Fruit fly (Drosophila melanogaster) whole organism, adult: ENCODE measurements around the gene jb.

Source experiments
- CG5204 ChIP-seq: fragments of 200-800 bp; sonication (Bioruptor generic); optimal IDR thresholded peaks from 2 replicates; lab custom pipeline; 2016; ENCODE audit warnings: missing biosample characterization, missing genetic modification characterization
- Clk ChIP-seq: fragments of 200-800 bp; sonication (Bioruptor generic); optimal IDR thresholded peaks from 2 replicates; lab custom pipeline; 2017; ENCODE audit warnings: missing biosample characterization, missing genetic modification characterization
- cnc ChIP-seq, 2 experiments: fragments of >200 bp; optimal IDR thresholded peaks; 2 replicates each; lab custom pipeline; 2017
- kay ChIP-seq: fragments of 200-800 bp; sonication (Bioruptor generic); peaks from one replicate; lab custom pipeline; 2016; ENCODE audit warnings: missing biosample characterization, missing genetic modification characterization, borderline replicate concordance
- pad ChIP-seq: fragments of 200-800 bp; sonication (Bioruptor generic); optimal IDR thresholded peaks from 3 replicates; lab custom pipeline; 2017; ENCODE audit warnings: missing biosample characterization, missing genetic modification characterization, mild to moderate bottlenecking, moderate library complexity, missing genetic modification reagents

DNA sequence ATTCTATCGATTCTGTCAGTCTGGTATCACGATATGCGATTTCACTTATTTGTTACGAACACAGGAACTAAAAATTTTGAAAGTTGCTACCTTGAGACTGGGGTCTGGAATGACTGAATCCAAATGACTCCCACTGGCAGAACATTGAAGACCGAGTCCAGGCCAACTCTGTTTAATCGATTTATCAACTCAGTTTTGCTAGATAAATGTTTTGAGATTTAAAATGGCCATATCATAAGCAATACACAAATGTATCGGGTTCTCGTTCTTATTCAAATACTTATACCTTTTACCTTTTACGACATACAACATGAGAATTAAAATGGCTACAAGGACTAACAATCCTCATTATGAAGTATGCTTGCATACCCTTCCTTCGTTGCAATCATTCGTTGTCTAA is 14.2 kb downstream of the jb start, which contains the start of gene CG12679:
- no peak for TF ChIP-seq kay (GFP tag; lab: Kevin White, UChicago)
- no peak for TF ChIP-seq Clk (GFP tag; lab: Kevin White, UChicago)
- no peak for TF ChIP-seq cnc (optimal IDR thresholded peaks at IDR 0.05; lab: Kevin White, UChicago)
- TF ChIP-seq CG5204 (GFP tag; lab: Kevin White, UChicago), result no peak
- no peak for TF ChIP-seq pad
